Worm (Caenorhabditis elegans) whole organism, young adult: ENCODE data around the gene Y51H7C.9.

Experiments used
- B0019.2 ChIP-seq: fragments of 200-800 bp; sonication (Bioruptor generic); conservative IDR thresholded peaks from 2 replicates; pipeline ENCODE4 v1.3.6; 2022; ENCODE audit warnings: missing genetic modification reagents, missing genetic modification characterization, missing compliant biosample characterization
- B0336.3 ChIP-seq: fragments of 200-800 bp; sonication (Bioruptor generic); IDR thresholded peaks from 2 replicates; pipeline ENCODE4 v1.3.6; 2022; ENCODE audit warnings: missing genetic modification characterization, missing compliant biosample characterization
- C06A6.2 ChIP-seq: fragments of 200-800 bp; sonication (Bioruptor generic); conservative IDR thresholded peaks from 2 replicates; pipeline ENCODE4 v1.3.6; 2022; ENCODE audit warnings: missing genetic modification characterization, missing compliant biosample characterization
- F33H1.4 ChIP-seq: fragments of 200-800 bp; sonication (Bioruptor generic); IDR thresholded peaks from 2 replicates; pipeline ENCODE4 v1.3.6; 2022; ENCODE audit warnings: missing genetic modification reagents, missing genetic modification characterization, missing compliant biosample characterization
- F49E8.2 ChIP-seq: sonication (generic microtip); optimal IDR thresholded peaks from 3 replicates; lab custom pipeline; 2017; ENCODE audit warnings: missing genetic modification characterization, mild to moderate bottlenecking, missing compliant biosample characterization, antibody characterized with exemption, moderate library complexity; ENCODE audit not compliant: insufficient read depth
- F55B11.4 ChIP-seq: sonication (generic microtip); optimal IDR thresholded peaks from 2 replicates; lab custom pipeline; 2016; ENCODE audit warnings: missing compliant biosample characterization, missing genetic modification characterization, borderline replicate concordance; ENCODE audit not compliant: insufficient read depth
- T07F8.4 ChIP-seq: sonication (generic microtip); optimal IDR thresholded peaks from 2 replicates; lab custom pipeline; 2016; ENCODE audit warnings: mild to moderate bottlenecking, missing genetic modification characterization, moderate library complexity, missing compliant biosample characterization
- attf-5 ChIP-seq: fragments of 200-800 bp; sonication (Bioruptor generic); optimal IDR thresholded peaks from 2 replicates; lab custom pipeline; 2018; ENCODE audit warnings: mild to moderate bottlenecking, missing genetic modification characterization, missing compliant biosample characterization
- bed-2 ChIP-seq: fragments of 200-800 bp; sonication (Bioruptor generic); IDR thresholded peaks from 2 replicates; pipeline ENCODE4 v1.3.6; 2022; ENCODE audit warnings: missing genetic modification reagents, missing genetic modification characterization, missing compliant biosample characterization
- cebp-2 ChIP-seq: fragments of 200-800 bp; sonication (Bioruptor generic); IDR thresholded peaks from 2 replicates; pipeline ENCODE4 v1.3.6; 2022; ENCODE audit warnings: missing genetic modification characterization, missing compliant biosample characterization
- ceh-79 ChIP-seq: sonication (generic microtip); optimal IDR thresholded peaks from 2 replicates; lab custom pipeline; 2017; ENCODE audit warnings: mild to moderate bottlenecking, missing genetic modification characterization, missing compliant biosample characterization
- ekl-4 ChIP-seq: fragments of 200-800 bp; sonication (Bioruptor generic); IDR thresholded peaks from 2 replicates; pipeline ENCODE4 v1.3.6; 2022; ENCODE audit warnings: missing genetic modification reagents, missing genetic modification characterization, missing compliant biosample characterization
- lin-54 ChIP-seq: fragments of 200-800 bp; sonication (Bioruptor generic); optimal IDR thresholded peaks from 2 replicates; lab custom pipeline; 2018; ENCODE audit warnings: mild to moderate bottlenecking, missing genetic modification characterization, missing compliant biosample characterization
- lsl-1 ChIP-seq: fragments of 200-800 bp; sonication (Bioruptor generic); optimal IDR thresholded peaks from 2 replicates; lab custom pipeline; 2018; ENCODE audit warnings: mild to moderate bottlenecking, missing genetic modification characterization, moderate library complexity, missing compliant biosample characterization
- madf-10 ChIP-seq: sonication (generic microtip); optimal IDR thresholded peaks from 2 replicates; lab custom pipeline; 2016; ENCODE audit warnings: mild to moderate bottlenecking, missing genetic modification characterization, missing compliant biosample characterization
- madf-3 ChIP-seq: fragments of 200-800 bp; sonication (Bioruptor generic); IDR thresholded peaks from 2 replicates; pipeline ENCODE4 v1.3.6; 2022; ENCODE audit warnings: missing genetic modification reagents, missing genetic modification characterization, missing compliant biosample characterization
- mcd-1 ChIP-seq: fragments of 200-800 bp; sonication (Bioruptor generic); IDR thresholded peaks from 2 replicates; pipeline ENCODE4 v1.3.6; 2022; ENCODE audit warnings: missing genetic modification reagents, missing genetic modification characterization, missing compliant biosample characterization
- mxl-1 ChIP-seq: sonication (generic microtip); optimal IDR thresholded peaks from 2 replicates; lab custom pipeline; 2016; ENCODE audit warnings: missing genetic modification characterization, missing compliant biosample characterization
- nfya-1 ChIP-seq: sonication (generic microtip); optimal IDR thresholded peaks from 2 replicates; lab custom pipeline; 2017; ENCODE audit warnings: antibody characterized with exemption, missing compliant biosample characterization, missing genetic modification characterization, borderline replicate concordance; ENCODE audit not compliant: insufficient read depth
- nfyb-1 ChIP-seq: fragments of 200-800 bp; sonication (Bioruptor generic); IDR thresholded peaks from 2 replicates; pipeline ENCODE4 v1.3.6; 2022; ENCODE audit warnings: missing genetic modification reagents, missing genetic modification characterization, missing compliant biosample characterization
- nhr-120 ChIP-seq: fragments of 200-800 bp; sonication (Bioruptor generic); IDR thresholded peaks from 2 replicates; pipeline ENCODE4 v1.3.6; 2022; ENCODE audit warnings: missing genetic modification characterization, missing compliant biosample characterization
- nhr-90 ChIP-seq: sonication (generic microtip); optimal IDR thresholded peaks from 2 replicates; lab custom pipeline; 2016; ENCODE audit warnings: missing genotype, mild to moderate bottlenecking, missing genetic modification characterization, missing compliant biosample characterization
- pbrm-1 ChIP-seq: fragments of 200-800 bp; sonication (Bioruptor generic); IDR thresholded peaks from 2 replicates; pipeline ENCODE4 v1.3.6; 2022; ENCODE audit warnings: missing genetic modification reagents, missing genetic modification characterization, missing compliant biosample characterization
- rcor-1 ChIP-seq: fragments of 200-800 bp; sonication (Bioruptor generic); IDR thresholded peaks from 2 replicates; pipeline ENCODE4 v1.3.6; 2022; ENCODE audit warnings: missing genetic modification reagents, missing genetic modification characterization, missing compliant biosample characterization
- rec-8 ChIP-seq, 2 experiments: sonication (generic microtip); optimal IDR thresholded peaks; 2 replicates each; lab custom pipeline; 2016; ENCODE audit warnings: mild to moderate bottlenecking in 2 of 2, missing genetic modification characterization in 2 of 2, missing genetic modification reagents in 2 of 2, missing genotype in 2 of 2, missing biosample characterization in 1 of 2, missing compliant biosample characterization in 1 of 2, moderate library complexity in 1 of 2
- repo-1 ChIP-seq: sonication (generic microtip); optimal IDR thresholded peaks from 2 replicates; lab custom pipeline; 2017; ENCODE audit warnings: mild to moderate bottlenecking, missing genetic modification characterization, missing compliant biosample characterization
- rpc-1 ChIP-seq, 2 experiments: fragments of 150-350 bp in 1 of 2; sonication (generic microtip) in 1 of 2; optimal IDR thresholded peaks; 2 replicates each; lab custom pipeline; 2014 to 2018; ENCODE audit warnings: missing biosample characterization in 1 of 2, missing genetic modification characterization in 1 of 2, missing genetic modification reagents in 1 of 2, missing genotype in 1 of 2
- snpc-3.4 ChIP-seq: sonication (generic microtip); optimal IDR thresholded peaks from 2 replicates; lab custom pipeline; 2017; ENCODE audit warnings: missing genetic modification characterization, mild to moderate bottlenecking, missing compliant biosample characterization, antibody characterized with exemption, moderate library complexity, missing genotype, missing genetic modification reagents
- snpc-4 ChIP-seq, 5 experiments: fragments of 150-350 bp in 1 of 5; sonication (generic microtip) in 4 of 5; optimal IDR thresholded peaks; 2 replicates each; lab custom pipeline; 2014 to 2018; ENCODE audit warnings: missing genetic modification characterization in 5 of 5, missing biosample characterization in 3 of 5, antibody characterized with exemption in 2 of 5, mild to moderate bottlenecking in 2 of 5, missing compliant biosample characterization in 2 of 5, missing genotype in 2 of 5, moderate library complexity in 2 of 5, missing genetic modification reagents in 1 of 5
- somi-1 ChIP-seq: fragments of 200-800 bp; sonication (Bioruptor generic); optimal IDR thresholded peaks from 2 replicates; lab custom pipeline; 2018; ENCODE audit warnings: mild to moderate bottlenecking, missing genetic modification characterization, missing compliant biosample characterization
- tbp1 ChIP-seq: fragments of 200-800 bp; sonication (Bioruptor generic); optimal IDR thresholded peaks from 2 replicates; lab custom pipeline; 2018; ENCODE audit warnings: mild to moderate bottlenecking, missing genetic modification characterization, missing compliant biosample characterization
- unc-62 ChIP-seq: fragments of 150-350 bp; optimal IDR thresholded peaks from 2 replicates; lab custom pipeline; 2014; ENCODE audit warnings: missing biosample characterization, missing genetic modification reagents, missing genetic modification characterization
- xnd-1 ChIP-seq: sonication (generic microtip); optimal IDR thresholded peaks from 2 replicates; lab custom pipeline; 2016; ENCODE audit warnings: missing genotype, missing genetic modification reagents, missing genetic modification characterization, missing compliant biosample characterization
- ztf-18 ChIP-seq: sonication (generic microtip); optimal IDR thresholded peaks from 2 replicates; lab custom pipeline; 2016; ENCODE audit warnings: missing genotype, mild to moderate bottlenecking, missing genetic modification characterization, missing compliant biosample characterization
- ztf-26 ChIP-seq: sonication (generic microtip); optimal IDR thresholded peaks from 2 replicates; lab custom pipeline; 2017; ENCODE audit warnings: missing genetic modification characterization, missing compliant biosample characterization

The Y51H7C.9 gene

DNA sequence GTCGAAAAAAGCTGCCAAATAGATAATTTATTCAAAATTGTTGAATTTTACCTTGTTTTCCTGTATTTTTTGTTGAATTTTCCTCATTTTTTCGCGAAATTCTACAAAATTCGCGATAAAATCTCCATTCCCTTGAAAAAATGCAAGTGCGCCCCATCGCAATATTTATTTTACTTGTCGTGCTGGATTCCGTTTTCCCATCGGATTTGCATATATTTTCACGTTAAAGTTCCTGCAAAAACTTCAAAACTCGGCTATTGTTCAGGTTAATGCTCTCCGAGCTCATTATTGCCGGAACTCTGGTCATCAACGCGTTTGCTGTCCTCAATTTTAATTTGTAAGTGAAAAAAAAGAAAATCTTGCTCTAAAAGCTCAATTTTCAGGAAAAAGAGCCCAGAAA lies 8.2 kb downstream of the Y51H7C.9 start, which contains the start of the genes Y51H7C.41 and cogc-4:
Gene Y51H7C.41, plus strand, starts transcription at position 266 of the 400 bp plus-strand sequence.
Gene cogc-4, plus strand, starts transcription at position 386 of the 400 bp plus-strand sequence.
- 0 out of 2 replicates have a peak, but pooled peaks have one; percentile 19 for TF ChIP-seq ekl-4
- TF ChIP-seq ztf-18: peak; percentile 59
- no peak for TF ChIP-seq C06A6.2 (GFP tag; lab: Robert Waterston, UW)
- 0 out of 2 replicates have a peak, but pooled peaks have one; percentile 49 for TF ChIP-seq madf-3 (GFP tag; lab: Robert Waterston, UW)
- TF ChIP-seq mcd-1 (GFP tag; lab: Robert Waterston, UW): peak; percentile 28; the same call in 1 of the 2 replicates
- TF ChIP-seq F49E8.2 (tag; lab: Kevin White, UChicago): peak; percentile 42
- TF ChIP-seq nhr-120: no peak
- TF ChIP-seq repo-1 (tag; lab: Kevin White, UChicago): peak; percentile 30
- TF ChIP-seq cebp-2: 0 out of 2 replicates have a peak, but pooled peaks have one; percentile 21
- no peak for TF ChIP-seq nfya-1 (tag; lab: Kevin White, UChicago)

DNA sequence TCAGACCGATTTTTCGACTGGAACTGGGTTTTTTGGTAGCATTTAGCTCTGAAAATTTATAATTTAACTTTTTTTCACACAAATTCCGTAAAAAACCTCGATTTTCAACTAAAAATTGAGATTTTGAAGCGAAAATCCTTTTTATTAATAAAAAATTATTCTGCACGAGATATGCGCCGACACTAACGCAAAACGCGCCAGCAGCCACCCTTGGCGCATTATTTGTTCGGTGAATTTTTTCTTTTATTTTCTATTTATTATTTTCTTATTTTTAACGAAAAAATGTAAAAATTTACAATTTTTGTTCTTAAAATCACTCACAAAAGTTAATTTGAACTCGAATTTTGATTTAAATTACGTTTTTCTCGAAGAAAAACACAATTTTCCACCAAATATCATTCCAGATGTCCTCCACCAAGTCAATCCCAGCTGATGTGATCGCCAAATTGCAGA lies 9.1 kb downstream of the Y51H7C.9 start, which contains the start of gene Y51H7C.7:
Gene Y51H7C.7, plus strand, starts transcription at position 403 of the 453 bp plus-strand sequence.
- peak; percentile 22 for TF ChIP-seq snpc-3.4
- peak; percentile 74 for TF ChIP-seq mcd-1 (GFP tag; lab: Robert Waterston, UW)
- TF ChIP-seq lsl-1 (GFP tag; lab: Kevin White, UChicago): peak; percentile 31
- TF ChIP-seq F33H1.4: peak; percentile 15; the same call in 1 of the 2 replicates
- TF ChIP-seq nhr-90 (tag; lab: Kevin White, UChicago): no peak
- TF ChIP-seq nfyb-1 (GFP tag; lab: Robert Waterston, UW): no peak
- TF ChIP-seq snpc-4 (GFP tag; optimal IDR thresholded peaks at IDR 0.05; lab: Kevin White, UChicago): no peak
- no peak for TF ChIP-seq snpc-4 (tag; optimal IDR thresholded peaks at IDR 0.05; lab: Kevin White, UChicago)
- TF ChIP-seq B0336.3 (GFP tag; lab: Robert Waterston, UW): 0 out of 2 replicates have a peak, but pooled peaks have one; percentile 33
- TF ChIP-seq F49E8.2 (tag; lab: Kevin White, UChicago): no peak
- TF ChIP-seq ztf-18: peak; percentile 92
- TF ChIP-seq rpc-1 (optimal IDR thresholded peaks at IDR 0.05; lab: Kevin White, UChicago): no peak
- TF ChIP-seq rpc-1 (tag; optimal IDR thresholded peaks at IDR 0.05; lab: Kevin White, UChicago): no peak
- TF ChIP-seq pbrm-1 (GFP tag; lab: Robert Waterston, UW): peak; percentile 34; the same call in 1 of the 2 replicates
- no peak for TF ChIP-seq B0019.2 (GFP tag; lab: Robert Waterston, UW)
- TF ChIP-seq ztf-26 (tag; lab: Kevin White, UChicago): no peak
- peak; percentile 13 for TF ChIP-seq attf-5 (GFP tag; lab: Kevin White, UChicago)
- TF ChIP-seq tbp1 (GFP tag; lab: Kevin White, UChicago): peak; percentile 0
- no peak for TF ChIP-seq T07F8.4 (tag; lab: Kevin White, UChicago)

DNA sequence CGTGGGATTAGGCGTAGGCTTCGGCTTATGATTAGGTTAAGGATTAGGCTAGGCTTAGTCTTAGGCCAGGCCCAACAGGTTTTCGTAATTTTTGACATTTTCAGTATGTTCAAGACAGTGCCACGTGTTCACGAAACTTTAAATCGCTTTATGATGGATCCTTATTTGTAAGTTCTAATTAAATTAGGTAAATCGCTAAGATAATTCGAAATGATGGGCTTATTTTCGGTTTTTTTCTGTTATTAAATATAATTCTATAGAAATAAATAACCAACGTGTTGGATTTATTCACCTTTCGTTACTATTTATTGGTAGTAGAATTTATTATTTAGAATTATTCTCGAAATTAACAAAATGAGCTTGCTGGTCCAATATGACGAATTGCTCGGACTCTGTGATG lies 9.8 kb downstream of the Y51H7C.9 start, which contains the start of gene Y51H7C.8:
Gene Y51H7C.8, plus strand, starts transcription at position 301 of the 400 bp plus-strand sequence.
- TF ChIP-seq mxl-1: no peak
- no peak for TF ChIP-seq madf-10 (tag; lab: Kevin White, UChicago)
- TF ChIP-seq unc-62: no peak
- TF ChIP-seq xnd-1 (tag; lab: Kevin White, UChicago): no peak
- no peak for TF ChIP-seq ceh-79 (tag; lab: Kevin White, UChicago)
- TF ChIP-seq rec-8 (tag; optimal IDR thresholded peaks at IDR 0.05; lab: Kevin White, UChicago): no peak
- no peak for TF ChIP-seq lin-54 (GFP tag; lab: Kevin White, UChicago)
- TF ChIP-seq bed-2 (GFP tag; lab: Robert Waterston, UW): no peak
- no peak for TF ChIP-seq somi-1 (GFP tag; lab: Kevin White, UChicago)
- TF ChIP-seq C06A6.2 (GFP tag; lab: Robert Waterston, UW): no peak
- no peak for TF ChIP-seq F55B11.4 (tag; lab: Kevin White, UChicago)
- no peak for TF ChIP-seq B0336.3 (GFP tag; lab: Robert Waterston, UW)
- no peak for TF ChIP-seq rcor-1 (GFP tag; lab: Robert Waterston, UW)
- TF ChIP-seq, all 124 proteins: peak for 0
